Fruit fly (Drosophila melanogaster) whole organism: ENCODE data around the gene Gnmt.

ENCODE experiments used
- CG8478 ChIP-seq: fragments of >200 bp; optimal IDR thresholded peaks from 2 replicates; lab custom pipeline; 2018; ENCODE audit warnings: inconsistent platforms
- Dll ChIP-seq: fragments of >200 bp; optimal IDR thresholded peaks from 2 replicates; lab custom pipeline; 2017
- EcR ChIP-seq, 2 experiments: fragments of >200 bp; optimal IDR thresholded peaks; 2 replicates each; lab custom pipeline; 2017; ENCODE audit warnings: missing biosample characterization in 2 of 2, missing genetic modification characterization in 2 of 2, missing genetic modification reagents in 2 of 2
- pan ChIP-seq: fragments of >200 bp; optimal IDR thresholded peaks from 2 replicates; lab custom pipeline; 2017
- psq ChIP-seq: fragments of >200 bp; optimal IDR thresholded peaks from 2 replicates; lab custom pipeline; 2017
- usp ChIP-seq: fragments of >200 bp; optimal IDR thresholded peaks from 2 replicates; lab custom pipeline; 2017; ENCODE audit warnings: missing biosample characterization, missing genetic modification characterization, mixed read lengths

The Gnmt gene

dm6 chr3R:12642051-12642532 is 32.3 kb upstream of the Gnmt start, which contains the start of gene CG6753:
CG6753 (minus strand) TSS chr3R:12642482.
- no peak for TF ChIP-seq psq (lab: Kevin White, UChicago)
- no peak for TF ChIP-seq pan (lab: Kevin White, UChicago)
- no peak for TF ChIP-seq CG8478 (lab: Kevin White, UChicago)
- no peak for TF ChIP-seq EcR (GFP tag; optimal IDR thresholded peaks at IDR 0.05; lab: Kevin White, UChicago)
- no peak for TF ChIP-seq usp (GFP tag; lab: Kevin White, UChicago)
- no peak for TF ChIP-seq Dll (lab: Kevin White, UChicago)

dm6 chr3R:12644621-12645310 is 29.6 kb upstream of the Gnmt start:
- TF ChIP-seq Dll (lab: Kevin White, UChicago) (no peak), CG8478 (lab: Kevin White, UChicago) (no peak), pan (lab: Kevin White, UChicago) (no peak), EcR (GFP tag; optimal IDR thresholded peaks at IDR 0.05; lab: Kevin White, UChicago) (no peak), psq (lab: Kevin White, UChicago) (no peak), usp (GFP tag; lab: Kevin White, UChicago) (no peak)

dm6 chr3R:12645771-12646317 is 28.6 kb upstream of the Gnmt start:
- TF ChIP-seq psq (lab: Kevin White, UChicago), result no peak
- no peak for TF ChIP-seq CG8478 (lab: Kevin White, UChicago)
- no peak for TF ChIP-seq pan (lab: Kevin White, UChicago)
- no peak for TF ChIP-seq Dll (lab: Kevin White, UChicago)
- no peak for TF ChIP-seq EcR (GFP tag; optimal IDR thresholded peaks at IDR 0.05; lab: Kevin White, UChicago)
- TF ChIP-seq usp (GFP tag; lab: Kevin White, UChicago), result no peak

dm6 chr3R:12646926-12647325 is 27.5 kb upstream of the Gnmt start:
- TF ChIP-seq pan (lab: Kevin White, UChicago), result no peak
- no peak for TF ChIP-seq Dll (lab: Kevin White, UChicago)
- TF ChIP-seq CG8478 (lab: Kevin White, UChicago), result no peak
- TF ChIP-seq usp (GFP tag; lab: Kevin White, UChicago), result no peak
- TF ChIP-seq psq (lab: Kevin White, UChicago), result no peak
- TF ChIP-seq EcR (GFP tag; optimal IDR thresholded peaks at IDR 0.05; lab: Kevin White, UChicago), result no peak

- no peak for TF ChIP-seq pan (lab: Kevin White, UChicago)
- TF ChIP-seq usp (GFP tag; lab: Kevin White, UChicago), result no peak
- no peak for TF ChIP-seq Dll (lab: Kevin White, UChicago)
- no peak for TF ChIP-seq CG8478 (lab: Kevin White, UChicago)
- no peak for TF ChIP-seq psq (lab: Kevin White, UChicago)
Observed at dm6 chr3R:12647348-12647747, 27.1 kb upstream of the Gnmt start.

dm6 chr3R:12647954-12648353 is 26.5 kb upstream of the Gnmt start, which contains the start of gene Dtg:
Dtg (plus strand) TSS chr3R:12648058.
- TF ChIP-seq usp (GFP tag; lab: Kevin White, UChicago), result no peak
- no peak for TF ChIP-seq pan (lab: Kevin White, UChicago)
- peak in 1 of 2 experiments; percentile 30 for TF ChIP-seq EcR (GFP tag; optimal IDR thresholded peaks at IDR 0.05; lab: Kevin White, UChicago)

- TF ChIP-seq CG8478 (lab: Kevin White, UChicago) (no peak), psq (lab: Kevin White, UChicago) (no peak), usp (GFP tag; lab: Kevin White, UChicago) (no peak), EcR (GFP tag; optimal IDR thresholded peaks at IDR 0.05; lab: Kevin White, UChicago) (no peak), pan (lab: Kevin White, UChicago) (no peak), Dll (lab: Kevin White, UChicago) (no peak)
Observed at dm6 chr3R:12649099-12650029, 25.0 kb upstream of the Gnmt start.

- no peak for TF ChIP-seq psq (lab: Kevin White, UChicago)
- no peak for TF ChIP-seq Dll (lab: Kevin White, UChicago)
- no peak for TF ChIP-seq CG8478 (lab: Kevin White, UChicago)
- TF ChIP-seq EcR (GFP tag; optimal IDR thresholded peaks at IDR 0.05; lab: Kevin White, UChicago), result no peak
- no peak for TF ChIP-seq pan (lab: Kevin White, UChicago)
- no peak for TF ChIP-seq usp (GFP tag; lab: Kevin White, UChicago)
Observed at dm6 chr3R:12650537-12650936, 23.9 kb upstream of the Gnmt start.

- TF ChIP-seq usp (GFP tag; lab: Kevin White, UChicago) (no peak), CG8478 (lab: Kevin White, UChicago) (no peak), Dll (lab: Kevin White, UChicago) (no peak), pan (lab: Kevin White, UChicago) (no peak)
Observed at dm6 chr3R:12652736-12653135, 21.7 kb upstream of the Gnmt start.

- TF ChIP-seq pan (lab: Kevin White, UChicago) (no peak), psq (lab: Kevin White, UChicago) (no peak)
Observed at dm6 chr3R:12653511-12654252, 20.7 kb upstream of the Gnmt start.
